Worm (Caenorhabditis elegans) whole organism, L3 larva: ENCODE measurements around the gene ZK1010.12.
A peak's percentile ranks its signal among the peaks of the same experiment; 100 is the strongest.

Source experiments
- ZK546.5 ChIP-seq: sonication (generic microtip); optimal IDR thresholded peaks from 2 replicates; lab custom pipeline; 2017; ENCODE audit warnings: missing biosample characterization, missing genetic modification characterization
- aly-2 ChIP-seq: fragments of 150-350 bp; optimal IDR thresholded peaks from 2 replicates; lab custom pipeline; 2014; ENCODE audit warnings: missing biosample characterization, missing genetic modification characterization
- ama-1 ChIP-seq: fragments of 150-350 bp; optimal IDR thresholded peaks from 2 replicates; lab custom pipeline; 2018
- ceh-28 ChIP-seq: fragments of 150-350 bp; optimal IDR thresholded peaks from 2 replicates; lab custom pipeline; 2014; ENCODE audit warnings: missing biosample characterization, missing genetic modification reagents, missing genetic modification characterization
- elt-2 ChIP-seq: sonication (generic microtip); optimal IDR thresholded peaks from 2 replicates; lab custom pipeline; 2016; ENCODE audit warnings: missing genetic modification reagents, mild to moderate bottlenecking, missing genetic modification characterization, missing compliant biosample characterization
- jun-1 ChIP-seq: fragments of 150-350 bp; optimal IDR thresholded peaks from 2 replicates; lab custom pipeline; 2014; ENCODE audit warnings: missing biosample characterization, missing genetic modification reagents, missing genetic modification characterization
- lin-15B ChIP-seq: fragments of 150-350 bp; optimal IDR thresholded peaks from 2 replicates; lab custom pipeline; 2014; ENCODE audit warnings: missing biosample characterization, missing genetic modification characterization
- nhr-237 ChIP-seq: fragments of 150-350 bp; optimal IDR thresholded peaks from 2 replicates; lab custom pipeline; 2014; ENCODE audit warnings: missing biosample characterization, missing genetic modification characterization
- nhr-28 ChIP-seq: fragments of 150-350 bp; optimal IDR thresholded peaks from 2 replicates; lab custom pipeline; 2014; ENCODE audit warnings: missing biosample characterization, missing genetic modification characterization
- snpc-4 ChIP-seq: fragments of 150-350 bp; optimal IDR thresholded peaks from 2 replicates; lab custom pipeline; 2014; ENCODE audit warnings: missing biosample characterization, missing genetic modification characterization
- unc-39 ChIP-seq: sonication (generic microtip); optimal IDR thresholded peaks from 4 replicates; lab custom pipeline; 2017; ENCODE audit warnings: missing biosample characterization, missing genetic modification characterization
- ztf-11 ChIP-seq: fragments of 150-350 bp; optimal IDR thresholded peaks from 2 replicates; lab custom pipeline; 2014; ENCODE audit warnings: missing biosample characterization, missing genetic modification characterization
- ztf-4 ChIP-seq: fragments of 150-350 bp; optimal IDR thresholded peaks from 2 replicates; lab custom pipeline; 2014; ENCODE audit warnings: missing biosample characterization, missing genetic modification characterization

DNA sequence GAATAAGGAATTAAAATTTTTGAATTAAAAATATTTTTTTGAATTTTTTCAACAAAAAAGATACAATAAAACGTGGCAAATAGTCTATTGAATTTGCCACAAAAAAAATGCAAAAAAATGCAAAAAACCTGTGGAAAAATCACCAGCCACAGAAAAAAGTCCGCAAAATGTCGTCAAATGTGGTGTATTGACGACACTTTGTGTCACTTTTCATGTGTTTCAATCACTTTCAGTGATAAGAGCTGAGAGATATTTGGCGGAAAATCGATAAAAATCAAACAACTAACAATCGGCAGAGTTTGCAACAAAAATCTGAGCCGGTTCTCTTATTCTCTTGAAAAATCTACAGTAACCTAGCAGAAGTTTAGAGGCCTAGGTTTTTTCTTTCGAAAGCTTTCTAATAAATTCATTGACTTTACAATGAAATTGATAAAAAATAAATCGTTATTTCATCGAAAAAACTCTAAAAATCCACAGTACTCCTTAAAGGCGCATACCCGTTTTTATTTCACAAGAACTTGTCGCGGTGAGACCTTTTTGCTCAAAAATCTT, 19.2 kb upstream of the ZK1010.12 start:
- TF ChIP-seq unc-39 (tag; lab: Kevin White, UChicago) (no peak), aly-2 (tag; lab: Kevin White, UChicago) (no peak), ztf-11 (tag; lab: Kevin White, UChicago) (no peak), nhr-237 (tag; lab: Kevin White, UChicago) (no peak), nhr-28 (tag; lab: Kevin White, UChicago) (no peak), ama-1 (no peak), snpc-4 (tag; lab: Kevin White, UChicago) (no peak), ZK546.5 (tag; lab: Kevin White, UChicago) (no peak), jun-1 (no peak), ceh-28 (peak; percentile 63), lin-15B (tag; lab: Kevin White, UChicago) (peak; percentile 39), ztf-4 (tag; lab: Kevin White, UChicago) (no peak), elt-2 (tag; lab: Kevin White, UChicago) (peak; percentile 39)
